Worm (Caenorhabditis elegans) whole organism, L3 larva: ENCODE data around the gene C02F5.14.

Source experiments
- R02D3.7 ChIP-seq: fragments of 150-350 bp; optimal IDR thresholded peaks from 2 replicates; lab custom pipeline; 2014; ENCODE audit warnings: missing biosample characterization, missing genetic modification characterization
- ZK546.5 ChIP-seq: sonication (generic microtip); optimal IDR thresholded peaks from 2 replicates; lab custom pipeline; 2017; ENCODE audit warnings: missing biosample characterization, missing genetic modification characterization
- aly-2 ChIP-seq: fragments of 150-350 bp; optimal IDR thresholded peaks from 2 replicates; lab custom pipeline; 2014; ENCODE audit warnings: missing biosample characterization, missing genetic modification characterization
- ama-1 ChIP-seq: fragments of 150-350 bp; optimal IDR thresholded peaks from 2 replicates; lab custom pipeline; 2018
- ceh-16 ChIP-seq: sonication (generic microtip); optimal IDR thresholded peaks from 2 replicates; lab custom pipeline; 2017; ENCODE audit warnings: missing biosample characterization, missing genetic modification characterization
- ceh-28 ChIP-seq: fragments of 150-350 bp; optimal IDR thresholded peaks from 2 replicates; lab custom pipeline; 2014; ENCODE audit warnings: missing biosample characterization, missing genetic modification reagents, missing genetic modification characterization
- ceh-82 ChIP-seq: fragments of 150-350 bp; optimal IDR thresholded peaks from 2 replicates; lab custom pipeline; 2014; ENCODE audit warnings: missing biosample characterization, missing genetic modification characterization
- ceh-9 ChIP-seq: sonication (generic microtip); optimal IDR thresholded peaks from 2 replicates; lab custom pipeline; 2018; ENCODE audit warnings: missing biosample characterization, missing genetic modification characterization
- daf-12 ChIP-seq: fragments of 150-350 bp; optimal IDR thresholded peaks from 2 replicates; lab custom pipeline; 2014; ENCODE audit warnings: missing biosample characterization, missing genetic modification reagents, missing genetic modification characterization
- egl-27 ChIP-seq: sonication (generic microtip); optimal IDR thresholded peaks from 4 replicates; lab custom pipeline; 2017; ENCODE audit warnings: missing biosample characterization, missing genetic modification reagents, missing genetic modification characterization
- egl-5 ChIP-seq: fragments of 150-350 bp; optimal IDR thresholded peaks from 2 replicates; lab custom pipeline; 2017; ENCODE audit warnings: missing biosample characterization, missing genetic modification reagents, missing genetic modification characterization, inconsistent platforms
- elt-1 ChIP-seq: fragments of 150-350 bp; optimal IDR thresholded peaks from 2 replicates; lab custom pipeline; 2014; ENCODE audit warnings: missing biosample characterization, missing genetic modification characterization
- elt-2 ChIP-seq: sonication (generic microtip); optimal IDR thresholded peaks from 2 replicates; lab custom pipeline; 2016; ENCODE audit warnings: missing genetic modification reagents, mild to moderate bottlenecking, missing genetic modification characterization, missing compliant biosample characterization
- elt-3 ChIP-seq, 3 experiments: fragments of 150-350 bp in 1 of 3; sonication (generic microtip) in 2 of 3; optimal IDR thresholded peaks; 2 replicates in 2 of 3; 4 replicates in 1 of 3; lab custom pipeline; 2014 to 2017; ENCODE audit warnings: missing biosample characterization in 3 of 3, missing genetic modification characterization in 3 of 3
- eor-1 ChIP-seq, 2 experiments: fragments of 150-350 bp; optimal IDR thresholded peaks; 2 replicates each; lab custom pipeline; 2014 to 2018; ENCODE audit warnings: missing biosample characterization in 2 of 2, missing genetic modification characterization in 2 of 2
- fkh-10 ChIP-seq: sonication (generic microtip); optimal IDR thresholded peaks from 2 replicates; lab custom pipeline; 2017; ENCODE audit warnings: missing biosample characterization, missing genetic modification reagents, missing genetic modification characterization
- fkh-2 ChIP-seq: fragments of 150-350 bp; optimal IDR thresholded peaks from 2 replicates; lab custom pipeline; 2014; ENCODE audit warnings: missing biosample characterization, missing genetic modification reagents, missing genetic modification characterization
- fos-1 ChIP-seq: fragments of 150-350 bp; optimal IDR thresholded peaks from 2 replicates; lab custom pipeline; 2014; ENCODE audit warnings: missing biosample characterization, missing genetic modification characterization
- hmg-11 ChIP-seq: sonication (generic microtip); optimal IDR thresholded peaks from 2 replicates; lab custom pipeline; 2016; ENCODE audit warnings: missing genetic modification characterization, missing compliant biosample characterization
- jun-1 ChIP-seq: fragments of 150-350 bp; optimal IDR thresholded peaks from 2 replicates; lab custom pipeline; 2014; ENCODE audit warnings: missing biosample characterization, missing genetic modification reagents, missing genetic modification characterization
- lin-15B ChIP-seq: fragments of 150-350 bp; optimal IDR thresholded peaks from 2 replicates; lab custom pipeline; 2014; ENCODE audit warnings: missing biosample characterization, missing genetic modification characterization
- lin-39 ChIP-seq: fragments of 150-350 bp; optimal IDR thresholded peaks from 2 replicates; lab custom pipeline; 2018; ENCODE audit warnings: missing biosample characterization, missing genetic modification reagents, missing genetic modification characterization
- lsy-12 ChIP-seq: sonication (generic microtip); optimal IDR thresholded peaks from 2 replicates; lab custom pipeline; 2016; ENCODE audit warnings: mild to moderate bottlenecking, missing genetic modification characterization, missing compliant biosample characterization
- mdl-1 ChIP-seq: fragments of 150-350 bp; optimal IDR thresholded peaks from 2 replicates; lab custom pipeline; 2014; ENCODE audit warnings: missing biosample characterization, missing genetic modification characterization
- mml-1 ChIP-seq: fragments of 150-350 bp; sonication (generic microtip); optimal IDR thresholded peaks from 3 replicates; lab custom pipeline; 2014; ENCODE audit warnings: missing biosample characterization, missing genetic modification characterization
- nfya-1 ChIP-seq: sonication (generic microtip); optimal IDR thresholded peaks from 2 replicates; lab custom pipeline; 2017; ENCODE audit warnings: missing genetic modification characterization, mild to moderate bottlenecking, missing compliant biosample characterization, antibody characterized with exemption, moderate library complexity; ENCODE audit not compliant: insufficient read depth
- nhr-11 ChIP-seq: fragments of 150-350 bp; optimal IDR thresholded peaks from 2 replicates; lab custom pipeline; 2014; ENCODE audit warnings: missing biosample characterization, missing genetic modification characterization
- nhr-12 ChIP-seq: fragments of 150-350 bp; optimal IDR thresholded peaks from 2 replicates; lab custom pipeline; 2014; ENCODE audit warnings: missing biosample characterization, missing genetic modification characterization
- nhr-23 ChIP-seq: fragments of 150-350 bp; optimal IDR thresholded peaks from 2 replicates; lab custom pipeline; 2014; ENCODE audit warnings: missing biosample characterization, missing genetic modification reagents, missing genetic modification characterization
- nhr-237 ChIP-seq: fragments of 150-350 bp; optimal IDR thresholded peaks from 2 replicates; lab custom pipeline; 2014; ENCODE audit warnings: missing biosample characterization, missing genetic modification characterization
- nhr-25 ChIP-seq: sonication (generic microtip); optimal IDR thresholded peaks from 2 replicates; lab custom pipeline; 2017; ENCODE audit warnings: missing biosample characterization, missing genetic modification characterization
- nhr-28 ChIP-seq: fragments of 150-350 bp; optimal IDR thresholded peaks from 2 replicates; lab custom pipeline; 2014; ENCODE audit warnings: missing biosample characterization, missing genetic modification characterization
- nhr-43 ChIP-seq: sonication (generic microtip); optimal IDR thresholded peaks from 2 replicates; lab custom pipeline; 2016; ENCODE audit warnings: mild to moderate bottlenecking, missing genetic modification characterization, missing compliant biosample characterization; ENCODE audit not compliant: poor library complexity, severe bottlenecking
- nhr-67 ChIP-seq: fragments of 150-350 bp; optimal IDR thresholded peaks from 2 replicates; lab custom pipeline; 2014; ENCODE audit warnings: missing biosample characterization, missing genetic modification characterization
- nhr-76 ChIP-seq: fragments of 150-350 bp; sonication (generic microtip); optimal IDR thresholded peaks from 5 replicates; lab custom pipeline; 2014; ENCODE audit warnings: missing biosample characterization, missing genetic modification characterization
- nhr-77 ChIP-seq: fragments of 150-350 bp; optimal IDR thresholded peaks from 2 replicates; lab custom pipeline; 2014; ENCODE audit warnings: missing biosample characterization, missing genetic modification characterization
- pqm-1 ChIP-seq: fragments of 150-350 bp; optimal IDR thresholded peaks from 2 replicates; lab custom pipeline; 2017; ENCODE audit warnings: missing biosample characterization, missing genetic modification characterization, inconsistent platforms
- sea-2 ChIP-seq: fragments of 150-350 bp; sonication (generic microtip); optimal IDR thresholded peaks from 4 replicates; lab custom pipeline; 2014; ENCODE audit warnings: missing biosample characterization, missing genetic modification reagents, missing genetic modification characterization
- skn-1 ChIP-seq: fragments of 150-350 bp; optimal IDR thresholded peaks from 2 replicates; lab custom pipeline; 2014; ENCODE audit warnings: missing biosample characterization, missing genetic modification characterization
- snpc-4 ChIP-seq: fragments of 150-350 bp; optimal IDR thresholded peaks from 2 replicates; lab custom pipeline; 2014; ENCODE audit warnings: missing biosample characterization, missing genetic modification characterization
- tbx-2 ChIP-seq: sonication (generic microtip); optimal IDR thresholded peaks from 2 replicates; lab custom pipeline; 2016; ENCODE audit warnings: mild to moderate bottlenecking, missing genetic modification characterization, missing compliant biosample characterization
- unc-39 ChIP-seq: sonication (generic microtip); optimal IDR thresholded peaks from 4 replicates; lab custom pipeline; 2017; ENCODE audit warnings: missing biosample characterization, missing genetic modification characterization
- unc-62 ChIP-seq: fragments of 150-350 bp; sonication (generic microtip); optimal IDR thresholded peaks from 4 replicates; lab custom pipeline; 2014; ENCODE audit warnings: missing biosample characterization, missing genetic modification reagents, missing genetic modification characterization
- zag-1 ChIP-seq: fragments of 150-350 bp; optimal IDR thresholded peaks from 2 replicates; lab custom pipeline; 2014; ENCODE audit warnings: missing biosample characterization, missing genetic modification characterization
- ztf-11 ChIP-seq: fragments of 150-350 bp; optimal IDR thresholded peaks from 2 replicates; lab custom pipeline; 2014; ENCODE audit warnings: missing biosample characterization, missing genetic modification characterization
- ztf-4 ChIP-seq: fragments of 150-350 bp; optimal IDR thresholded peaks from 2 replicates; lab custom pipeline; 2014; ENCODE audit warnings: missing biosample characterization, missing genetic modification characterization

The C02F5.14 gene

DNA sequence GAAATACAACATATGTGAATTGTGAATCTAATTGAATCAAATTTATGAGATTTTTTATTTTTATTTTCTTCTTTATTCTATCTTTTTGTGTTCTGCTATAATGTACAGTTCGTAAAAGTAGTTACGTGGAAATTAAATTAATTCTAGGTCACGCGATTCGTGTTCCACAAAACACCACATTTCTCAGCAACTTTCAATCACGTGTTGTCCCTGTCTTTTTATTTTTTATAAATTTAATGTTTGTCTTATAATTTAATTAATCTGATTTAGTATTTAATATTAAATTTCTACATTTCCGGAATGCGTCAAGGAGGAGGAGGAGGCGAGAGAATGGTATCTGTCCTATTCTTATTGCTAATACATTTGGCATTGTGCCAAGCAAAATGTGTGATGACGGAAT is 22.7 kb upstream of the C02F5.14 start, which contains the start of gene ncr-2:
Gene ncr-2 (plus strand): TSS at position 301 of the 400 bp plus-strand sequence.
- TF ChIP-seq mdl-1 (tag; lab: Kevin White, UChicago): no peak
- no peak for TF ChIP-seq ceh-9 (tag; lab: Kevin White, UChicago)
- no peak for TF ChIP-seq ama-1 (lab: Kevin White, UChicago)
- no peak for TF ChIP-seq unc-39 (tag; lab: Kevin White, UChicago)
- TF ChIP-seq nhr-237 (tag; lab: Kevin White, UChicago): no peak
- TF ChIP-seq sea-2 (GFP tag; lab: Kevin White, UChicago): no peak
- no peak for TF ChIP-seq lin-15B (tag; lab: Kevin White, UChicago)
- TF ChIP-seq jun-1 (tag; lab: Kevin White, UChicago): no peak
- TF ChIP-seq nhr-77 (tag; lab: Kevin White, UChicago): no peak
- no peak for TF ChIP-seq fkh-10 (GFP tag; lab: Kevin White, UChicago)
- no peak for TF ChIP-seq lin-39
- TF ChIP-seq pqm-1 (tag; lab: Kevin White, UChicago): no peak
- no peak for TF ChIP-seq lsy-12 (tag; lab: Kevin White, UChicago)
- no peak for TF ChIP-seq ceh-28 (tag; lab: Kevin White, UChicago)
- TF ChIP-seq skn-1 (tag; lab: Kevin White, UChicago): no peak
- no peak for TF ChIP-seq ztf-4 (tag; lab: Kevin White, UChicago)
- no peak for TF ChIP-seq snpc-4 (tag; lab: Kevin White, UChicago)
- no peak for TF ChIP-seq elt-3 (tag; optimal IDR thresholded peaks at IDR 0.05; lab: Kevin White, UChicago)

DNA sequence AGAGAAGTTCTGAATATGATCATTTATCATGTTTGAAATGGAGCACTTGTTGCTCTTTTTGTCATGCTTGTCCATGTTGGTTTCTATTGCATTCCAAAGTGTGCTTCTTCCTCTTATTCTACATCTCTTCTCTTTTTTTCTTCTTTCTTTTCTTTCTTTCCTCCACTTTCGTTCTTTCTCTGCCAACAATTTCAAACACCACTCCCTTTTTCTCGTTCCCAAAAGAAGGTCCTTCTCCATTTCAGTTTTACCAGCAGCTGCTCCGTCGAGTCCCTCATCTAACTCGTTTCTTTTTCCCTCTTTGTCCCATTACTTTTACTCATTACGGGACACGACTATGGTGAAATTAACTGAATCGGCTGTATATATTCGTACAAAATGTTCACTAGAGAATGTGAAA is 19.6 kb upstream of the C02F5.14 start, which contains the start of gene F09G8.5:
Gene F09G8.5 (plus strand): TSS at position 38 of the 400 bp plus-strand sequence.
- no peak for TF ChIP-seq daf-12
- peak; percentile 53 for TF ChIP-seq lin-39

DNA sequence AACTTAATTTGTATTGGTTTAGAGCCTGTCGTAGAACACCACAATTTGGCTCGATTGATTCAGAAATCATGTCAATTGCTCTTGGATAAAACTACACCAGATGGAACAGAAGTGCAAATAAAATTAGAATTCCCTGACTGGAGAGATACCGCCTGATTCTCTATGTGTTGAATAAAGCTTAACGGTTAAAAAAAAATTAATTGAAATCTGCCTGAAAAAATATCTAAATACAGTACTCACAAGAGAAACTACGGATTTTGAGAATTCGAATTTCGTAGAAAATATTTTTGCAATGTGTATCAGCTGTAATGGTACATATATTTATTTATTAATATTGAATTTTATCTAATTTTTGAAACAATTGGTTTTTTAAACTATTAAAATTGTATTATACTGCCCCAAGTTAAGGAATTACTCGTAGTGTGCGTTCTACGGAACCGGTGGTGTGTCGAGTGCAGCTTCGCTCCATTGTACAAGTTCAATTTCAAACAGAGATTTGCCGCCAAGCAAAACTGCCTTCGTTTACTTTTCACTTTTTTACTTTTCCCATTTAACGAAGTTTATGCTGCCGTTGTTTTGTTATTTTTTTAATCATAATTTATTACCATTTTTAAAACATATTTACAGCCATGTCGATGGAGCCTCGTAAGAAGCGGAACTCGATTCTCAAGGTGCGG is 14.8 kb upstream of the C02F5.14 start, which contains the start of gene knl-1:
Gene knl-1 (plus strand): TSS at position 626 of the 677 bp plus-strand sequence.
- TF ChIP-seq egl-27: no peak
- no peak for TF ChIP-seq nhr-43 (tag; lab: Kevin White, UChicago)
- TF ChIP-seq ZK546.5: no peak
- no peak for TF ChIP-seq elt-1
- no peak for TF ChIP-seq nhr-77 (tag; lab: Kevin White, UChicago)
- TF ChIP-seq unc-62 (GFP tag; lab: Kevin White, UChicago): no peak
- no peak for TF ChIP-seq snpc-4 (tag; lab: Kevin White, UChicago)
- TF ChIP-seq nhr-76: no peak
- TF ChIP-seq nhr-11: no peak
- no peak for TF ChIP-seq aly-2 (tag; lab: Kevin White, UChicago)
- no peak for TF ChIP-seq lsy-12 (tag; lab: Kevin White, UChicago)
- no peak for TF ChIP-seq ceh-9 (tag; lab: Kevin White, UChicago)
- no peak for TF ChIP-seq mml-1 (tag; lab: Kevin White, UChicago)
- no peak for TF ChIP-seq ceh-82 (tag; lab: Kevin White, UChicago)
- peak; percentile 5 for TF ChIP-seq pqm-1 (tag; lab: Kevin White, UChicago)
- no peak for TF ChIP-seq eor-1 (tag; optimal IDR thresholded peaks at IDR 0.05; lab: Kevin White, UChicago)
- TF ChIP-seq fos-1 (tag; lab: Kevin White, UChicago): no peak
- no peak for TF ChIP-seq fkh-10 (GFP tag; lab: Kevin White, UChicago)
- no peak for TF ChIP-seq mdl-1 (tag; lab: Kevin White, UChicago)
- TF ChIP-seq unc-39 (tag; lab: Kevin White, UChicago): no peak
- TF ChIP-seq elt-3 (tag; optimal IDR thresholded peaks at IDR 0.05; lab: Kevin White, UChicago): no peak
- no peak for TF ChIP-seq nhr-28
- peak; percentile 52 for TF ChIP-seq nfya-1 (tag; lab: Kevin White, UChicago)
- peak; percentile 69 for TF ChIP-seq lin-15B (tag; lab: Kevin White, UChicago)
- no peak for TF ChIP-seq ceh-16 (tag; lab: Kevin White, UChicago)
- TF ChIP-seq lin-39: peak; percentile 44
- no peak for TF ChIP-seq ceh-28 (tag; lab: Kevin White, UChicago)
- TF ChIP-seq fkh-2: no peak
- TF ChIP-seq nhr-25: peak; percentile 28
- TF ChIP-seq jun-1 (tag; lab: Kevin White, UChicago): peak; percentile 6
- TF ChIP-seq skn-1 (tag; lab: Kevin White, UChicago): no peak
- TF ChIP-seq hmg-11 (tag; lab: Kevin White, UChicago): no peak
- no peak for TF ChIP-seq daf-12
- TF ChIP-seq nhr-23 (tag; lab: Kevin White, UChicago): peak; percentile 51
- TF ChIP-seq nhr-237 (tag; lab: Kevin White, UChicago): no peak
- no peak for TF ChIP-seq nhr-12 (tag; lab: Kevin White, UChicago)
- TF ChIP-seq ama-1 (lab: Kevin White, UChicago): no peak
- TF ChIP-seq sea-2 (GFP tag; lab: Kevin White, UChicago): no peak
- TF ChIP-seq R02D3.7: peak; percentile 9
- peak; percentile 28 for TF ChIP-seq elt-2 (tag; lab: Kevin White, UChicago)
- no peak for TF ChIP-seq egl-5 (tag; lab: Kevin White, UChicago)
- TF ChIP-seq ztf-4 (tag; lab: Kevin White, UChicago): no peak
- no peak for TF ChIP-seq tbx-2
- no peak for TF ChIP-seq ztf-11 (tag; lab: Kevin White, UChicago)
- TF ChIP-seq nhr-67: no peak
- TF ChIP-seq zag-1 (tag; lab: Kevin White, UChicago): no peak
